Worm (Caenorhabditis elegans) whole organism, L2 larva: ENCODE measurements around the gene C47A4.3.

Experiments
- C34F6.9 ChIP-seq: fragments of 150-350 bp; optimal IDR thresholded peaks from 2 replicates; lab custom pipeline; 2014; ENCODE audit warnings: missing biosample characterization, missing genetic modification characterization
- F13H6.1 ChIP-seq: sonication (generic microtip); optimal IDR thresholded peaks from 2 replicates; lab custom pipeline; 2016; ENCODE audit warnings: missing genetic modification characterization, missing compliant biosample characterization
- R02D3.7 ChIP-seq: fragments of 150-350 bp; optimal IDR thresholded peaks from 2 replicates; lab custom pipeline; 2014; ENCODE audit warnings: missing biosample characterization, missing genetic modification characterization
- Y55F3AM.14 ChIP-seq: fragments of 200-800 bp; sonication (Bioruptor generic); optimal IDR thresholded peaks from 2 replicates; lab custom pipeline; 2018; ENCODE audit warnings: mild to moderate bottlenecking, missing genetic modification characterization, missing compliant biosample characterization
- ZK546.5 ChIP-seq: sonication (generic microtip); optimal IDR thresholded peaks from 2 replicates; lab custom pipeline; 2017; ENCODE audit warnings: missing biosample characterization, missing genetic modification characterization
- alr-1 ChIP-seq: fragments of 150-350 bp; optimal IDR thresholded peaks from 2 replicates; lab custom pipeline; 2014; ENCODE audit warnings: missing biosample characterization, missing genetic modification characterization
- aly-2 ChIP-seq: fragments of 150-350 bp; optimal IDR thresholded peaks from 2 replicates; lab custom pipeline; 2014; ENCODE audit warnings: missing biosample characterization, missing genetic modification characterization
- ama-1 ChIP-seq: fragments of 150-350 bp; optimal IDR thresholded peaks from 2 replicates; lab custom pipeline; 2018; ENCODE audit warnings: inconsistent platforms
- blmp-1 ChIP-seq: sonication (generic microtip); optimal IDR thresholded peaks from 2 replicates; lab custom pipeline; 2017; ENCODE audit warnings: missing genetic modification characterization, mild to moderate bottlenecking, missing compliant biosample characterization, antibody characterized with exemption, moderate library complexity; ENCODE audit not compliant: insufficient read depth
- ceh-16 ChIP-seq: fragments of 150-350 bp; optimal IDR thresholded peaks from 2 replicates; lab custom pipeline; 2014; ENCODE audit warnings: missing biosample characterization, missing genetic modification characterization
- ceh-82 ChIP-seq: fragments of 150-350 bp; optimal IDR thresholded peaks from 2 replicates; lab custom pipeline; 2014; ENCODE audit warnings: missing biosample characterization, missing genetic modification characterization
- crh-2 ChIP-seq: sonication (generic microtip); optimal IDR thresholded peaks from 2 replicates; lab custom pipeline; 2017; ENCODE audit warnings: missing biosample characterization, missing genetic modification characterization
- dmd-4 ChIP-seq: sonication (generic microtip); optimal IDR thresholded peaks from 2 replicates; lab custom pipeline; 2017; ENCODE audit warnings: missing biosample characterization, missing genetic modification characterization
- egl-27 ChIP-seq: sonication (generic microtip); optimal IDR thresholded peaks from 3 replicates; lab custom pipeline; 2017; ENCODE audit warnings: missing biosample characterization, missing genetic modification reagents, missing genetic modification characterization
- elt-1 ChIP-seq: fragments of 150-350 bp; optimal IDR thresholded peaks from 2 replicates; lab custom pipeline; 2014; ENCODE audit warnings: missing biosample characterization, missing genetic modification characterization
- elt-3 ChIP-seq: sonication (generic microtip); optimal IDR thresholded peaks from 2 replicates; lab custom pipeline; 2017; ENCODE audit warnings: missing biosample characterization, missing genetic modification characterization
- fos-1 ChIP-seq: fragments of 150-350 bp; optimal IDR thresholded peaks from 2 replicates; lab custom pipeline; 2014; ENCODE audit warnings: missing biosample characterization, missing genetic modification characterization
- gmeb-1 ChIP-seq: fragments of 150-350 bp; optimal IDR thresholded peaks from 2 replicates; lab custom pipeline; 2014; ENCODE audit warnings: missing biosample characterization, missing genetic modification characterization
- lin-11 ChIP-seq: fragments of 150-350 bp; sonication (generic microtip); optimal IDR thresholded peaks from 2 replicates; lab custom pipeline; 2014; ENCODE audit warnings: missing biosample characterization, missing genetic modification characterization, inconsistent platforms, mixed read lengths
- lin-13 ChIP-seq: fragments of 150-350 bp; optimal IDR thresholded peaks from 2 replicates; lab custom pipeline; 2014; ENCODE audit warnings: missing biosample characterization, missing genetic modification reagents, missing genetic modification characterization
- lin-39 ChIP-seq: fragments of 150-350 bp; optimal IDR thresholded peaks from 2 replicates; lab custom pipeline; 2014; ENCODE audit warnings: missing biosample characterization, missing genetic modification reagents, missing genetic modification characterization
- lsy-2 ChIP-seq, 2 experiments: fragments of 150-350 bp in 1 of 2; sonication (generic microtip) in 1 of 2; optimal IDR thresholded peaks; 2 replicates each; lab custom pipeline; 2014 to 2017; ENCODE audit warnings: missing biosample characterization in 2 of 2, missing genetic modification characterization in 2 of 2
- mab-5 ChIP-seq: fragments of 150-350 bp; optimal IDR thresholded peaks from 2 replicates; lab custom pipeline; 2014; ENCODE audit warnings: missing biosample characterization, missing genetic modification characterization
- mbf-1 ChIP-seq: sonication (generic microtip); optimal IDR thresholded peaks from 2 replicates; lab custom pipeline; 2017; ENCODE audit warnings: missing biosample characterization, missing genetic modification characterization
- mdl-1 ChIP-seq, 2 experiments: fragments of 150-350 bp in 1 of 2; sonication (generic microtip) in 1 of 2; optimal IDR thresholded peaks; 2 replicates each; lab custom pipeline; 2017; ENCODE audit warnings: missing biosample characterization in 2 of 2, missing genetic modification characterization in 2 of 2
- nhr-10 ChIP-seq: sonication (generic microtip); optimal IDR thresholded peaks from 2 replicates; lab custom pipeline; 2017; ENCODE audit warnings: missing biosample characterization, missing genetic modification characterization
- nhr-11 ChIP-seq: fragments of 150-350 bp; optimal IDR thresholded peaks from 2 replicates; lab custom pipeline; 2014; ENCODE audit warnings: missing biosample characterization, missing genetic modification characterization
- nhr-12 ChIP-seq: fragments of 150-350 bp; optimal IDR thresholded peaks from 2 replicates; lab custom pipeline; 2014; ENCODE audit warnings: missing biosample characterization, missing genetic modification characterization
- nhr-129 ChIP-seq: fragments of 150-350 bp; optimal IDR thresholded peaks from 2 replicates; lab custom pipeline; 2014; ENCODE audit warnings: missing biosample characterization, missing genetic modification characterization
- nhr-21 ChIP-seq: fragments of 150-350 bp; optimal IDR thresholded peaks from 2 replicates; lab custom pipeline; 2014; ENCODE audit warnings: missing biosample characterization, missing genetic modification characterization
- nhr-23 ChIP-seq: fragments of 150-350 bp; optimal IDR thresholded peaks from 2 replicates; lab custom pipeline; 2014; ENCODE audit warnings: missing biosample characterization, missing genetic modification reagents, missing genetic modification characterization
- nhr-237 ChIP-seq: fragments of 150-350 bp; optimal IDR thresholded peaks from 2 replicates; lab custom pipeline; 2014; ENCODE audit warnings: missing biosample characterization, missing genetic modification characterization
- nhr-25 ChIP-seq: fragments of 150-350 bp; sonication (generic microtip); optimal IDR thresholded peaks from 3 replicates; lab custom pipeline; 2014; ENCODE audit warnings: missing biosample characterization, missing genetic modification characterization
- nhr-77 ChIP-seq: fragments of 150-350 bp; optimal IDR thresholded peaks from 2 replicates; lab custom pipeline; 2014; ENCODE audit warnings: missing biosample characterization, missing genetic modification characterization
- peb-1 ChIP-seq: fragments of 150-350 bp; optimal IDR thresholded peaks from 2 replicates; lab custom pipeline; 2014; ENCODE audit warnings: missing biosample characterization, missing genetic modification characterization
- sem-4 ChIP-seq: fragments of 150-350 bp; optimal IDR thresholded peaks from 2 replicates; lab custom pipeline; 2014; ENCODE audit warnings: missing biosample characterization, missing genetic modification reagents, missing genetic modification characterization
- skn-1 ChIP-seq: sonication (generic microtip); optimal IDR thresholded peaks from 2 replicates; lab custom pipeline; 2017; ENCODE audit warnings: missing biosample characterization, missing genetic modification characterization
- sma-3 ChIP-seq: sonication (generic microtip); optimal IDR thresholded peaks from 2 replicates; lab custom pipeline; 2016; ENCODE audit warnings: missing genetic modification reagents, missing genetic modification characterization, missing compliant biosample characterization
- sma-9 ChIP-seq, 2 experiments: fragments of 150-350 bp in 1 of 2; sonication (generic microtip) in 1 of 2; optimal IDR thresholded peaks; 2 replicates each; lab custom pipeline; 2014 to 2016; ENCODE audit warnings: missing genetic modification characterization in 2 of 2, mild to moderate bottlenecking in 1 of 2, missing biosample characterization in 1 of 2, missing compliant biosample characterization in 1 of 2, missing genetic modification reagents in 1 of 2, moderate library complexity in 1 of 2
- snpc-4 ChIP-seq: fragments of 150-350 bp; optimal IDR thresholded peaks from 2 replicates; lab custom pipeline; 2014; ENCODE audit warnings: missing biosample characterization, missing genetic modification characterization
- unc-39 ChIP-seq: fragments of 150-350 bp; optimal IDR thresholded peaks from 2 replicates; lab custom pipeline; 2014; ENCODE audit warnings: missing biosample characterization, missing genetic modification characterization
- unc-55 ChIP-seq: fragments of 150-350 bp; sonication (generic microtip); optimal IDR thresholded peaks from 3 replicates; lab custom pipeline; 2014; ENCODE audit warnings: missing biosample characterization, missing genetic modification reagents, missing genetic modification characterization
- unc-62 ChIP-seq: fragments of 150-350 bp; optimal IDR thresholded peaks from 2 replicates; lab custom pipeline; 2014; ENCODE audit warnings: missing biosample characterization, missing genetic modification reagents, missing genetic modification characterization
- zag-1 ChIP-seq: fragments of 150-350 bp; optimal IDR thresholded peaks from 2 replicates; lab custom pipeline; 2014; ENCODE audit warnings: missing biosample characterization, missing genetic modification characterization
- ztf-1 ChIP-seq: fragments of 200-800 bp; sonication (Bioruptor generic); conservative IDR thresholded peaks from 2 replicates; pipeline ENCODE4 v1.3.6; 2022; ENCODE audit warnings: missing genetic modification characterization, missing compliant biosample characterization
- ztf-11 ChIP-seq: sonication (generic microtip); optimal IDR thresholded peaks from 2 replicates; lab custom pipeline; 2017; ENCODE audit warnings: missing biosample characterization, missing genetic modification characterization
- ztf-4 ChIP-seq: fragments of 150-350 bp; optimal IDR thresholded peaks from 2 replicates; lab custom pipeline; 2014; ENCODE audit warnings: missing biosample characterization, missing genetic modification characterization

Gene C47A4.3

ce11 chrIV:13703828-13704425 is 38.2 kb downstream of the C47A4.3 start, which contains the start of gene tlp-1:
tlp-1 (minus strand) TSS chrIV:13704082.
- TF ChIP-seq nhr-21 (peak; percentile 44), gmeb-1 (no peak), skn-1 (tag; lab: Kevin White, UChicago) (no peak), nhr-11 (tag; lab: Kevin White, UChicago) (no peak), nhr-12 (tag; lab: Kevin White, UChicago) (no peak), nhr-23 (tag; lab: Kevin White, UChicago) (no peak), lsy-2 (tag; optimal IDR thresholded peaks at IDR 0.05; lab: Kevin White, UChicago) (peak in 1 of 2 experiments; percentile 61), alr-1 (tag; lab: Kevin White, UChicago) (no peak), lin-11 (tag; lab: Kevin White, UChicago) (no peak), elt-3 (no peak), nhr-10 (tag; lab: Kevin White, UChicago) (no peak), C34F6.9 (tag; lab: Kevin White, UChicago) (peak; percentile 11), ztf-1 (GFP tag; lab: Robert Waterston, UW) (no peak), nhr-129 (tag; lab: Kevin White, UChicago) (peak; percentile 74), nhr-77 (no peak), nhr-25 (peak; percentile 63), elt-1 (tag; lab: Kevin White, UChicago) (no peak), ceh-82 (no peak), sma-3 (peak; percentile 65), ztf-11 (tag; lab: Kevin White, UChicago) (no peak), mbf-1 (tag; lab: Kevin White, UChicago) (no peak), F13H6.1 (tag; lab: Kevin White, UChicago) (no peak), lin-39 (tag; lab: Kevin White, UChicago) (peak; percentile 79), mdl-1 (tag; optimal IDR thresholded peaks at IDR 0.05; lab: Kevin White, UChicago) (no peak), peb-1 (tag; lab: Kevin White, UChicago) (no peak), blmp-1 (tag; lab: Kevin White, UChicago) (peak; percentile 74), ama-1 (peak; percentile 61), unc-55 (GFP tag; lab: Kevin White, UChicago) (no peak), crh-2 (tag; lab: Kevin White, UChicago) (no peak), ceh-16 (tag; lab: Kevin White, UChicago) (peak; percentile 99), snpc-4 (no peak), dmd-4 (tag; lab: Kevin White, UChicago) (no peak), lin-13 (GFP tag; lab: Kevin White, UChicago) (no peak), sem-4 (no peak), unc-39 (tag; lab: Kevin White, UChicago) (no peak), ztf-4 (no peak), zag-1 (no peak), ZK546.5 (tag; lab: Kevin White, UChicago) (no peak), aly-2 (tag; lab: Kevin White, UChicago) (no peak), egl-27 (peak; percentile 60), R02D3.7 (tag; lab: Kevin White, UChicago) (no peak), sma-9 (GFP tag; optimal IDR thresholded peaks at IDR 0.05; lab: Kevin White, UChicago) (peak; percentile 55), sma-9 (tag; optimal IDR thresholded peaks at IDR 0.05; lab: Kevin White, UChicago) (no peak), fos-1 (peak; percentile 63), mab-5 (tag; lab: Kevin White, UChicago) (peak; percentile 95), Y55F3AM.14 (GFP tag; lab: Kevin White, UChicago) (no peak), nhr-237 (tag; lab: Kevin White, UChicago) (no peak), unc-62 (GFP tag; lab: Kevin White, UChicago) (peak; percentile 72)
